Worm (Caenorhabditis elegans) whole organism, young adult: ENCODE data around the gene F32E10.8.

Source experiments
- D2030.7 ChIP-seq: fragments of 200-800 bp; sonication (Bioruptor generic); IDR thresholded peaks from 2 replicates; pipeline ENCODE4 v1.3.6; 2022; ENCODE audit warnings: missing genetic modification reagents, missing genetic modification characterization, missing compliant biosample characterization
- F23B12.7 ChIP-seq: sonication (generic microtip); optimal IDR thresholded peaks from 2 replicates; lab custom pipeline; 2017; ENCODE audit warnings: missing genetic modification characterization, mild to moderate bottlenecking, missing compliant biosample characterization, antibody characterized with exemption, moderate library complexity; ENCODE audit not compliant: insufficient read depth
- F37B4.10 ChIP-seq: fragments of 200-800 bp; sonication (Bioruptor generic); IDR thresholded peaks from 2 replicates; pipeline ENCODE4 v1.3.6; 2022; ENCODE audit warnings: missing genetic modification characterization, missing compliant biosample characterization
- F49E8.2 ChIP-seq: sonication (generic microtip); optimal IDR thresholded peaks from 3 replicates; lab custom pipeline; 2017; ENCODE audit warnings: missing genetic modification characterization, mild to moderate bottlenecking, missing compliant biosample characterization, antibody characterized with exemption, moderate library complexity; ENCODE audit not compliant: insufficient read depth
- F55B11.4 ChIP-seq: sonication (generic microtip); optimal IDR thresholded peaks from 2 replicates; lab custom pipeline; 2016; ENCODE audit warnings: missing compliant biosample characterization, missing genetic modification characterization, borderline replicate concordance; ENCODE audit not compliant: insufficient read depth
- F57A8.1 ChIP-seq: fragments of 200-800 bp; sonication (Bioruptor generic); optimal IDR thresholded peaks from 2 replicates; lab custom pipeline; 2018; ENCODE audit warnings: mild to moderate bottlenecking, missing genetic modification characterization, moderate library complexity, missing compliant biosample characterization
- F57C9.4 ChIP-seq: sonication (generic microtip); optimal IDR thresholded peaks from 2 replicates; lab custom pipeline; 2017; ENCODE audit warnings: mild to moderate bottlenecking, missing genetic modification characterization, missing compliant biosample characterization
- T07F8.4 ChIP-seq: sonication (generic microtip); optimal IDR thresholded peaks from 2 replicates; lab custom pipeline; 2016; ENCODE audit warnings: mild to moderate bottlenecking, missing genetic modification characterization, moderate library complexity, missing compliant biosample characterization
- Y53F4B.3 ChIP-seq: fragments of 200-800 bp; sonication (Bioruptor generic); IDR thresholded peaks from 2 replicates; pipeline ENCODE4 v1.3.6; 2022; ENCODE audit warnings: missing genetic modification reagents, missing genetic modification characterization, missing compliant biosample characterization
- Y79H2A.3 ChIP-seq: fragments of 200-800 bp; sonication (Bioruptor generic); conservative IDR thresholded peaks from 2 replicates; pipeline ENCODE4 v1.3.6; 2022; ENCODE audit warnings: missing genetic modification reagents, missing genetic modification characterization, missing compliant biosample characterization
- Y95B8A.8 ChIP-seq: fragments of 200-800 bp; sonication (Bioruptor generic); IDR thresholded peaks from 2 replicates; pipeline ENCODE4 v1.3.6; 2022; ENCODE audit warnings: missing genetic modification reagents, missing genetic modification characterization, missing compliant biosample characterization
- aptf-3 ChIP-seq: fragments of 200-800 bp; sonication (Bioruptor generic); IDR thresholded peaks from 2 replicates; pipeline ENCODE4 v1.3.6; 2022; ENCODE audit warnings: missing genetic modification characterization, missing compliant biosample characterization
- attf-3 ChIP-seq: fragments of 200-800 bp; sonication (Bioruptor generic); conservative IDR thresholded peaks from 2 replicates; pipeline ENCODE4 v1.3.6; 2022; ENCODE audit warnings: missing genetic modification reagents, missing genetic modification characterization, missing compliant biosample characterization
- ceh-100 ChIP-seq: fragments of 200-800 bp; sonication (Bioruptor generic); IDR thresholded peaks from 2 replicates; pipeline ENCODE4 v1.3.6; 2022; ENCODE audit warnings: missing genetic modification reagents, missing genetic modification characterization, missing compliant biosample characterization
- ceh-27 ChIP-seq: fragments of 200-800 bp; sonication (Bioruptor generic); optimal IDR thresholded peaks from 2 replicates; lab custom pipeline; 2018; ENCODE audit warnings: mild to moderate bottlenecking, missing genetic modification characterization, moderate library complexity, missing compliant biosample characterization
- ceh-40 ChIP-seq: fragments of 200-800 bp; sonication (Bioruptor generic); IDR thresholded peaks from 2 replicates; pipeline ENCODE4 v1.3.6; 2022; ENCODE audit warnings: missing genetic modification characterization, missing compliant biosample characterization
- ceh-58 ChIP-seq: fragments of 200-800 bp; sonication (Bioruptor generic); IDR thresholded peaks from 2 replicates; pipeline ENCODE4 v1.3.6; 2022; ENCODE audit warnings: missing genetic modification characterization, missing compliant biosample characterization
- dox-1 ChIP-seq: fragments of 200-800 bp; sonication (Bioruptor generic); IDR thresholded peaks from 2 replicates; pipeline ENCODE4 v1.3.6; 2022; ENCODE audit warnings: missing genetic modification reagents, missing genetic modification characterization, missing compliant biosample characterization
- dpff-1 ChIP-seq: sonication (generic microtip); optimal IDR thresholded peaks from 2 replicates; lab custom pipeline; 2017; ENCODE audit warnings: mild to moderate bottlenecking, missing genetic modification characterization, missing compliant biosample characterization
- efl-1 ChIP-seq: fragments of 150-350 bp; optimal IDR thresholded peaks from 2 replicates; lab custom pipeline; 2014; ENCODE audit warnings: missing biosample characterization, missing genetic modification reagents, missing genetic modification characterization
- fkh-3 ChIP-seq: sonication (generic microtip); optimal IDR thresholded peaks from 2 replicates; lab custom pipeline; 2016; ENCODE audit warnings: mild to moderate bottlenecking, missing genetic modification characterization, missing compliant biosample characterization
- gei-17 ChIP-seq: fragments of 200-800 bp; sonication (Bioruptor generic); optimal IDR thresholded peaks from 2 replicates; lab custom pipeline; 2018; ENCODE audit warnings: mild to moderate bottlenecking, missing genetic modification characterization, missing compliant biosample characterization
- hlh-26 ChIP-seq: fragments of 200-800 bp; sonication (Bioruptor generic); conservative IDR thresholded peaks from 2 replicates; pipeline ENCODE4 v1.3.6; 2022; ENCODE audit warnings: missing genetic modification reagents, missing genetic modification characterization, missing compliant biosample characterization
- hmg-1.2 ChIP-seq: fragments of 200-800 bp; sonication (Bioruptor generic); IDR thresholded peaks from 2 replicates; pipeline ENCODE4 v1.3.6; 2022; ENCODE audit warnings: missing genetic modification reagents, missing genetic modification characterization, missing compliant biosample characterization
- hrde-1 ChIP-seq: sonication (generic microtip); optimal IDR thresholded peaks from 2 replicates; lab custom pipeline; 2016; ENCODE audit warnings: missing genetic modification characterization, mild to moderate bottlenecking, missing compliant biosample characterization, moderate library complexity, missing genotype, missing genetic modification reagents, borderline replicate concordance
- lin-54 ChIP-seq: fragments of 200-800 bp; sonication (Bioruptor generic); optimal IDR thresholded peaks from 2 replicates; lab custom pipeline; 2018; ENCODE audit warnings: mild to moderate bottlenecking, missing genetic modification characterization, missing compliant biosample characterization
- lir-1 ChIP-seq: fragments of 200-800 bp; sonication (Bioruptor generic); conservative IDR thresholded peaks from 2 replicates; pipeline ENCODE4 v1.3.6; 2022; ENCODE audit warnings: missing genetic modification reagents, missing genetic modification characterization, missing compliant biosample characterization
- lsy-27 ChIP-seq: sonication (generic microtip); optimal IDR thresholded peaks from 2 replicates; lab custom pipeline; 2017; ENCODE audit warnings: missing genetic modification characterization, mild to moderate bottlenecking, missing compliant biosample characterization, antibody characterized with exemption, missing genotype, borderline replicate concordance; ENCODE audit not compliant: insufficient read depth
- madf-10 ChIP-seq: sonication (generic microtip); optimal IDR thresholded peaks from 2 replicates; lab custom pipeline; 2016; ENCODE audit warnings: mild to moderate bottlenecking, missing genetic modification characterization, missing compliant biosample characterization
- madf-3 ChIP-seq: fragments of 200-800 bp; sonication (Bioruptor generic); IDR thresholded peaks from 2 replicates; pipeline ENCODE4 v1.3.6; 2022; ENCODE audit warnings: missing genetic modification reagents, missing genetic modification characterization, missing compliant biosample characterization
- nfya-2 ChIP-seq: fragments of 200-800 bp; sonication (Bioruptor generic); IDR thresholded peaks from 2 replicates; pipeline ENCODE4 v1.3.6; 2022; ENCODE audit warnings: missing genetic modification reagents, missing genetic modification characterization, missing compliant biosample characterization
- nhr-120 ChIP-seq: fragments of 200-800 bp; sonication (Bioruptor generic); IDR thresholded peaks from 2 replicates; pipeline ENCODE4 v1.3.6; 2022; ENCODE audit warnings: missing genetic modification characterization, missing compliant biosample characterization
- repo-1 ChIP-seq: sonication (generic microtip); optimal IDR thresholded peaks from 2 replicates; lab custom pipeline; 2017; ENCODE audit warnings: mild to moderate bottlenecking, missing genetic modification characterization, missing compliant biosample characterization
- rpc-1 ChIP-seq, 2 experiments: fragments of 150-350 bp in 1 of 2; sonication (generic microtip) in 1 of 2; optimal IDR thresholded peaks; 2 replicates each; lab custom pipeline; 2014 to 2018; ENCODE audit warnings: missing biosample characterization in 1 of 2, missing genetic modification characterization in 1 of 2, missing genetic modification reagents in 1 of 2, missing genotype in 1 of 2
- sea-2 ChIP-seq: fragments of 200-800 bp; sonication (Bioruptor generic); IDR thresholded peaks from 2 replicates; pipeline ENCODE4 v1.3.6; 2022; ENCODE audit warnings: missing genetic modification characterization, missing compliant biosample characterization
- snpc-1.3 ChIP-seq: sonication (generic microtip); optimal IDR thresholded peaks from 2 replicates; lab custom pipeline; 2017; ENCODE audit warnings: missing genetic modification characterization, mild to moderate bottlenecking, missing compliant biosample characterization, antibody characterized with exemption, moderate library complexity, missing genotype, missing genetic modification reagents; ENCODE audit not compliant: insufficient read depth
- unc-62 ChIP-seq: fragments of 150-350 bp; optimal IDR thresholded peaks from 2 replicates; lab custom pipeline; 2014; ENCODE audit warnings: missing biosample characterization, missing genetic modification reagents, missing genetic modification characterization
- zfh-2 ChIP-seq: fragments of 200-800 bp; sonication (Bioruptor generic); conservative IDR thresholded peaks from 2 replicates; pipeline ENCODE4 v1.3.6; 2022; ENCODE audit warnings: missing genetic modification reagents, missing genetic modification characterization, missing compliant biosample characterization
- ztf-22 ChIP-seq: fragments of 200-800 bp; sonication (Bioruptor generic); optimal IDR thresholded peaks from 2 replicates; lab custom pipeline; 2018; ENCODE audit warnings: mild to moderate bottlenecking, missing genetic modification characterization, moderate library complexity, missing compliant biosample characterization
- ztf-25 ChIP-seq: fragments of 200-800 bp; sonication (Bioruptor generic); IDR thresholded peaks from 2 replicates; pipeline ENCODE4 v1.3.6; 2022; ENCODE audit warnings: missing genetic modification reagents, missing genetic modification characterization, missing compliant biosample characterization

The F32E10.8 gene

DNA sequence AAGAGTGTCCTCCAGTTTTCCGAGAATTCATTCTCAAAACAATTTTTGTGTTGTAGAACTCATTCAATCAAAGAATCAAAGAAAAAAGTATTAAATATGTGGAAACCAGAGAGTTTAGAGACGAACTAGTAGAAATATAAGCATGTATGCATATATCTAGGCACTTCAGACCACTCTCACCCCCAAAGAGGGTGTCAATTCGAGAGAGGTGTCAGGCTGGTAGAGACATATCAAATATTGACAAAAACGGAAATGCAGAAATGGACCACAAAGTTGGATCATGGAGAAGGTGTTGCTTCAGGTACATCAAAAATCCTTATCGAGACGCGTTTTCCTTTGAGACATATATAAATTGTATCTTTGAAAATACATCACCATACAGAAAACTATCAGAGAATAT is 43.7 kb upstream of the F32E10.8 start:
- TF ChIP-seq madf-3, result no peak
- no peak for TF ChIP-seq F49E8.2 (tag; lab: Kevin White, UChicago)
- TF ChIP-seq lin-54 (GFP tag; lab: Kevin White, UChicago), result no peak
- TF ChIP-seq snpc-1.3 (tag; lab: Kevin White, UChicago), result no peak
- TF ChIP-seq Y79H2A.3, result no peak
- no peak for TF ChIP-seq fkh-3 (tag; lab: Kevin White, UChicago)
- TF ChIP-seq ceh-58 (GFP tag; lab: Robert Waterston, UW), result no peak
- TF ChIP-seq lir-1 (GFP tag; lab: Robert Waterston, UW), result no peak
- no peak for TF ChIP-seq rpc-1 (optimal IDR thresholded peaks at IDR 0.05; lab: Kevin White, UChicago)
- no peak for TF ChIP-seq rpc-1 (tag; optimal IDR thresholded peaks at IDR 0.05; lab: Kevin White, UChicago)
- no peak for TF ChIP-seq unc-62
- no peak for TF ChIP-seq madf-10 (tag; lab: Kevin White, UChicago)
- TF ChIP-seq ceh-40 (GFP tag; lab: Robert Waterston, UW), result no peak
- no peak for TF ChIP-seq dox-1 (GFP tag; lab: Robert Waterston, UW)
- no peak for TF ChIP-seq hlh-26 (GFP tag; lab: Robert Waterston, UW)
- no peak for TF ChIP-seq Y95B8A.8 (GFP tag; lab: Robert Waterston, UW)
- TF ChIP-seq ceh-27, result no peak

ce11 chrIV:7530226-7531070 is 37.0 kb upstream of the F32E10.8 start:
- TF ChIP-seq hmg-1.2 (GFP tag; lab: Robert Waterston, UW) (no peak), aptf-3 (GFP tag; lab: Robert Waterston, UW) (no peak), attf-3 (no peak), F55B11.4 (tag; lab: Kevin White, UChicago) (no peak), Y53F4B.3 (GFP tag; lab: Robert Waterston, UW) (no peak), dpff-1 (tag; lab: Kevin White, UChicago) (no peak), F57C9.4 (tag; lab: Kevin White, UChicago) (no peak), D2030.7 (GFP tag; lab: Robert Waterston, UW) (no peak), ztf-25 (no peak), hlh-26 (GFP tag; lab: Robert Waterston, UW) (no peak)
- TF ChIP-seq, all 124 proteins: peak for 0

DNA sequence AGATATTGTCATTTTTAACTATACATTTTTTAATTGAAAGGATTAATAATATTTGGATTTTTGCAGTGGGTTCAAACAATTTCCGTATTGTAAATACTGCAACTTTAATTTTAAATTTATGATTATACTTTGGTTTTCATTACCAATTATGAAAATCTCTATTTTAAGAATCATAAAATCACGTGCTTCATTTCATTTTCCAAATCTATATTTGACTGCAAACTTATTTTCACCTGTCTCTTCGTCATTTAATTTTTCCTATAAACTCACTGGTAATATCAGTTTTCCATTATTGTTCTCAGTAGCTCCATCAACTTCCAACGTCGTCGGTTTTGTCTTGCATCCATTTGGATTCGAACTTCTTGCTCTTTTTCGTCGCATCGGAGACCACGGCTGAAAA is 35.0 kb upstream of the F32E10.8 start, which contains the start of gene R05G6.1:
Gene R05G6.1, plus strand, starts transcription at position 301 of the 400 bp plus-strand sequence.
- no peak for TF ChIP-seq hrde-1 (tag; lab: Kevin White, UChicago)
- no peak for TF ChIP-seq ceh-100 (GFP tag; lab: Robert Waterston, UW)
- TF ChIP-seq F57A8.1 (GFP tag; lab: Kevin White, UChicago), result no peak
- no peak for TF ChIP-seq lsy-27 (tag; lab: Kevin White, UChicago)
- TF ChIP-seq repo-1 (tag; lab: Kevin White, UChicago), result no peak
- TF ChIP-seq F37B4.10 (GFP tag; lab: Robert Waterston, UW), result no peak

- no peak for TF ChIP-seq efl-1 (GFP tag; lab: Kevin White, UChicago)
- no peak for TF ChIP-seq snpc-1.3 (tag; lab: Kevin White, UChicago)
- no peak for TF ChIP-seq hlh-26 (GFP tag; lab: Robert Waterston, UW)
- TF ChIP-seq ztf-22 (GFP tag; lab: Kevin White, UChicago), result no peak
- no peak for TF ChIP-seq T07F8.4 (tag; lab: Kevin White, UChicago)
- no peak for TF ChIP-seq lin-54 (GFP tag; lab: Kevin White, UChicago)
- no peak for TF ChIP-seq zfh-2 (GFP tag; lab: Robert Waterston, UW)
- TF ChIP-seq F23B12.7 (tag; lab: Kevin White, UChicago), result no peak
- TF ChIP-seq nhr-120, result no peak
- TF ChIP-seq gei-17 (GFP tag; lab: Kevin White, UChicago), result no peak
- TF ChIP-seq nfya-2 (GFP tag; lab: Robert Waterston, UW), result no peak
- TF ChIP-seq sea-2 (GFP tag; lab: Robert Waterston, UW), result no peak
- TF ChIP-seq ceh-100 (GFP tag; lab: Robert Waterston, UW), result no peak
Measured at ce11 chrIV:7542485-7543001, 24.9 kb upstream of the F32E10.8 start, which contains the start of gene R05G6.10. TSS of gene R05G6.10 (minus strand) at chrIV:7542535.
